Fruit fly (Drosophila melanogaster): ENCODE data around the gene CG4836.

CG4836 gene

DNA sequence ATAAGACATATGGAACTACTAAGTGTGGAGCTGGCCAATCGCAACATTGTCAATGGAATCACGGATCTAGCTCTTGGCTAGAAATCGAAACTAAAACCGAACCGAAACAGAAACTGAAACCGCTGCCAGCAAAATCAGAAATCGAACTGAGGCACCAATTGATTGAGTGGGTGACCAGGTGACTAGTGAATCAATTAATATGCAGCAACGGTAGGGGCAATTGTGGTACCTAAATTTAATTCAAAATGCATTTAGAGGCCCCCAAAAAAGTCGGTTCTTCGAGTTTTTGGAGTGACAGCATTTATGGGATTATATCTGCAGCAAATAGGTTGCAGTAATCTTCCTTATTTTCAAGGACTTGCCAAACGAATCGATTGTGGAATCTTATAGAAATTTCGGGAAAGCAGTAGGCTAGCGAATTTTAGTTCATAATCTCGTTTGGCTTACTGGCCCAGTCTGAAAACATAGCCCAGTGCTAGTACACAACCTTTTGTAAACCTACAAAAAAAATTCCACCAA lies at the start of gene CG4836, which contains the start of gene CG17190:
TSS of gene CG4836 (plus strand) at position 469 of the 519 bp plus-strand sequence.
TSS of gene CG17190 (minus strand) at position 101 of the 519 bp plus-strand sequence.
- TF ChIP-seq Kr (GFP tag; optimal IDR thresholded peaks at IDR 0.05) (no peak), CG33557 (GFP tag; optimal IDR thresholded peaks at IDR 0.05) (no peak), nom (GFP tag; optimal IDR thresholded peaks at IDR 0.05) (no peak), Xrp1 (GFP tag; IDR thresholded peaks at IDR 0.05) (no peak), ssp (GFP tag; IDR thresholded peaks at IDR 0.05) (no peak), TFAM (GFP tag; optimal IDR thresholded peaks at IDR 0.05) (no peak), sr (GFP tag; IDR thresholded peaks at IDR 0.05) (no peak), ham (GFP tag; IDR thresholded peaks at IDR 0.05) (no peak), CG10321 (GFP tag; IDR thresholded peaks at IDR 0.05) (no peak), CG30403 (GFP tag; optimal IDR thresholded peaks at IDR 0.05) (no peak), CG30020 (tag; optimal IDR thresholded peaks at IDR 0.05) (no peak), sim (GFP tag; IDR thresholded peaks at IDR 0.05) (no peak), Sry-δ (GFP tag; optimal IDR thresholded peaks at IDR 0.05) (no peak), CG31441 (GFP tag; IDR thresholded peaks at IDR 0.05) (no peak), nmo (GFP tag; optimal IDR thresholded peaks at IDR 0.05) (no peak), grau (tag; optimal IDR thresholded peaks at IDR 0.05) (no peak), CG6683 (GFP tag; optimal IDR thresholded peaks at IDR 0.05) (no peak), Bteb2 (GFP tag; optimal IDR thresholded peaks at IDR 0.05) (no peak), Ravus (GFP tag; IDR thresholded peaks at IDR 0.05) (no peak), corto (GFP tag; optimal IDR thresholded peaks at IDR 0.05) (no peak)

DNA sequence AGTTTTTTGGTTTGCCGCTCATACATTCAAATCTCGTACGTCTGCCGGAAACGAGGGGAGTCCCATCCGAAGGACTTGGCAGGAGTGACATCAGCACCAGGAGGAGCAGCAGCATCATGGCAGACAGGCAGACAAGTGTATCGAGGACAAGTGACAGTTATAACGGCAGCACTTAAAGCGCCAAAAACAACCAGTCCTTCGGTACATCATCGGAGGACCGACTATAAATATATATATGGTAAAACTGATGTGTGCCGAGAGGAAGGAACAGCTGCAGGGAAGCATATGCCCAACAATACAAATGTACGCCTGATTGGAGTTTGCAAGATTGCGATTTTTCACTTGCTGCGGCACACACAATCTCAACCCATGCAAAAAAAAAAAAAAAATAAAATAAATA lies 45.0 kb upstream of the CG4836 start:
- TF ChIP-seq HLHmδ (GFP tag; optimal IDR thresholded peaks at IDR 0.05) = no peak
- TF ChIP-seq CG11085 (GFP tag; IDR thresholded peaks at IDR 0.05) = no peak
- peak; percentile 91 for TF ChIP-seq Ets65A (GFP tag)
- no peak for TF ChIP-seq al (GFP tag; IDR thresholded peaks at IDR 0.05)

dm6 chr3R:19972598-19972997 lies 41.1 kb upstream of the CG4836 start, which contains the start of gene CG31213:
Gene CG31213, plus strand, starts transcription at chr3R:19972898.
- TF ChIP-seq CG4328 (GFP tag; optimal IDR thresholded peaks at IDR 0.05) (no peak), CG17328 (GFP tag; IDR thresholded peaks at IDR 0.05) (no peak), CG18476 (GFP tag; optimal IDR thresholded peaks at IDR 0.05) (no peak), CG15601 (tag; optimal IDR thresholded peaks at IDR 0.05) (no peak), CG3065 (GFP tag; optimal IDR thresholded peaks at IDR 0.05) (no peak), Deaf1 (tag; optimal IDR thresholded peaks at IDR 0.05) (no peak), run (tag; optimal IDR thresholded peaks at IDR 0.05) (no peak), odd (GFP tag; optimal IDR thresholded peaks at IDR 0.05) (no peak), Fer2 (tag; optimal IDR thresholded peaks at IDR 0.05) (no peak)

- TF ChIP-seq chn (GFP tag; optimal IDR thresholded peaks at IDR 0.05) (no peak), Ets97D (GFP tag; optimal IDR thresholded peaks at IDR 0.05) (no peak), run (tag; optimal IDR thresholded peaks at IDR 0.05) (no peak), CG12769 (tag; optimal IDR thresholded peaks at IDR 0.05) (no peak), Ets65A (GFP tag) (peak; percentile 75), CG7987 (GFP tag; optimal IDR thresholded peaks at IDR 0.05) (no peak), YL-1 (GFP tag; optimal IDR thresholded peaks at IDR 0.05) (no peak), hb (GFP tag; IDR thresholded peaks at IDR 0.05; ENCODE audit: partially characterized antibody) (no peak), Hey (tag; optimal IDR thresholded peaks at IDR 0.05) (peak; percentile 45), exex (tag; optimal IDR thresholded peaks at IDR 0.05) (peak; percentile 12), HLH3B (GFP tag; IDR thresholded peaks at IDR 0.05) (no peak), lab (GFP tag; optimal IDR thresholded peaks at IDR 0.05) (peak; percentile 51)
Observed at dm6 chr3R:19985376-19985775, 28.3 kb upstream of the CG4836 start.
